Worm (Caenorhabditis elegans) whole organism, L1 larva: ENCODE measurements around the gene oig-2.
"Not testable (repeated sequence)": the region's sequence is repeated elsewhere in the genome, so short reads cannot be mapped to it uniquely, and the experiment has no call there.

Experiments used
- C34B4.2 ChIP-seq: sonication (generic microtip); optimal IDR thresholded peaks from 2 replicates; lab custom pipeline; 2017; ENCODE audit warnings: mild to moderate bottlenecking, missing genetic modification characterization, missing compliant biosample characterization
- Y116A8C.19 ChIP-seq: sonication (generic microtip); optimal IDR thresholded peaks from 2 replicates; lab custom pipeline; 2016; ENCODE audit warnings: missing compliant biosample characterization, missing genetic modification characterization, borderline replicate concordance
- blmp-1 ChIP-seq: fragments of 150-350 bp; optimal IDR thresholded peaks from 2 replicates; lab custom pipeline; 2014; ENCODE audit warnings: missing biosample characterization, missing genetic modification characterization
- ceh-63 ChIP-seq: fragments of 200-800 bp; sonication (Bioruptor generic); optimal IDR thresholded peaks from 2 replicates; lab custom pipeline; 2018; ENCODE audit warnings: mild to moderate bottlenecking, missing genetic modification characterization, missing compliant biosample characterization
- ceh-90 ChIP-seq: sonication (generic microtip); optimal IDR thresholded peaks from 2 replicates; lab custom pipeline; 2016; ENCODE audit warnings: missing genetic modification characterization, missing compliant biosample characterization
- efl-1 ChIP-seq, 4 experiments: fragments of 150-350 bp; optimal IDR thresholded peaks in 3 of 4; peaks in 1 of 4; 1 replicate in 1 of 4; 2 replicates in 3 of 4; lab custom pipeline; 2014; ENCODE audit warnings: missing biosample characterization in 2 of 4, missing genetic modification characterization in 2 of 4, missing genetic modification reagents in 2 of 4
- efl-3 ChIP-seq: fragments of 200-800 bp; sonication (Bioruptor generic); optimal IDR thresholded peaks from 2 replicates; lab custom pipeline; 2018; ENCODE audit warnings: mild to moderate bottlenecking, missing genetic modification characterization, missing compliant biosample characterization
- fkh-4 ChIP-seq: sonication (generic microtip); optimal IDR thresholded peaks from 2 replicates; lab custom pipeline; 2016; ENCODE audit warnings: missing compliant biosample characterization, missing genetic modification characterization, borderline replicate concordance
- irx-1 ChIP-seq: sonication (generic microtip); optimal IDR thresholded peaks from 2 replicates; lab custom pipeline; 2016; ENCODE audit warnings: missing genetic modification characterization, missing compliant biosample characterization
- lin-14 ChIP-seq: fragments of 200-800 bp; sonication (Bioruptor generic); optimal IDR thresholded peaks from 2 replicates; lab custom pipeline; 2018; ENCODE audit warnings: mild to moderate bottlenecking, missing genetic modification characterization, moderate library complexity, missing compliant biosample characterization
- lin-39 ChIP-seq: fragments of 150-350 bp; optimal IDR thresholded peaks from 2 replicates; lab custom pipeline; 2014; ENCODE audit warnings: missing biosample characterization, missing genetic modification reagents, missing genetic modification characterization
- mdl-1 ChIP-seq, 2 experiments: fragments of 150-350 bp; optimal IDR thresholded peaks; 2 replicates each; lab custom pipeline; 2014 to 2017; ENCODE audit warnings: missing biosample characterization in 2 of 2, missing genetic modification characterization in 2 of 2, inconsistent platforms in 1 of 2
- nhr-19 ChIP-seq: fragments of 200-800 bp; sonication (Bioruptor generic); conservative IDR thresholded peaks from 2 replicates; pipeline ENCODE4 v1.3.6; 2022; ENCODE audit warnings: missing genetic modification characterization, missing compliant biosample characterization
- nhr-20 ChIP-seq: sonication (generic microtip); optimal IDR thresholded peaks from 2 replicates; lab custom pipeline; 2016; ENCODE audit warnings: mild to moderate bottlenecking, missing genetic modification characterization, missing compliant biosample characterization
- nhr-237 ChIP-seq: fragments of 150-350 bp; optimal IDR thresholded peaks from 2 replicates; lab custom pipeline; 2014; ENCODE audit warnings: missing biosample characterization, missing genetic modification characterization
- nhr-47 ChIP-seq: sonication (generic microtip); optimal IDR thresholded peaks from 2 replicates; lab custom pipeline; 2016; ENCODE audit warnings: mild to moderate bottlenecking, missing genetic modification characterization, moderate library complexity, missing compliant biosample characterization
- nhr-71 ChIP-seq: sonication (generic microtip); optimal IDR thresholded peaks from 2 replicates; lab custom pipeline; 2016; ENCODE audit warnings: mild to moderate bottlenecking, missing genetic modification characterization, moderate library complexity, missing compliant biosample characterization
- nhr-76 ChIP-seq: sonication (generic microtip); optimal IDR thresholded peaks from 2 replicates; lab custom pipeline; 2017; ENCODE audit warnings: missing biosample characterization, missing genetic modification characterization
- nhr-77 ChIP-seq: fragments of 150-350 bp; optimal IDR thresholded peaks from 2 replicates; lab custom pipeline; 2014; ENCODE audit warnings: missing biosample characterization, missing genetic modification characterization
- nhr-84 ChIP-seq: sonication (generic microtip); optimal IDR thresholded peaks from 2 replicates; lab custom pipeline; 2017; ENCODE audit warnings: missing biosample characterization, missing genetic modification characterization
- pag-3 ChIP-seq: sonication (generic microtip); optimal IDR thresholded peaks from 2 replicates; lab custom pipeline; 2017; ENCODE audit warnings: missing genetic modification characterization, mild to moderate bottlenecking, missing compliant biosample characterization, antibody characterized with exemption, borderline replicate concordance; ENCODE audit not compliant: insufficient read depth
- rnt-1 ChIP-seq: sonication (generic microtip); optimal IDR thresholded peaks from 2 replicates; lab custom pipeline; 2016; ENCODE audit warnings: mild to moderate bottlenecking, missing genetic modification characterization, moderate library complexity, missing compliant biosample characterization
- snpc-4 ChIP-seq: fragments of 150-350 bp; optimal IDR thresholded peaks from 2 replicates; lab custom pipeline; 2014; ENCODE audit warnings: missing biosample characterization, missing genetic modification characterization
- sox-4 ChIP-seq: sonication (generic microtip); optimal IDR thresholded peaks from 2 replicates; lab custom pipeline; 2016; ENCODE audit warnings: missing genetic modification characterization, missing compliant biosample characterization
- swsn-7 ChIP-seq: sonication (generic microtip); optimal IDR thresholded peaks from 2 replicates; lab custom pipeline; 2016; ENCODE audit warnings: missing genetic modification characterization, missing compliant biosample characterization
- tbx-2 ChIP-seq: sonication (generic microtip); optimal IDR thresholded peaks from 2 replicates; lab custom pipeline; 2016; ENCODE audit warnings: missing genetic modification characterization, missing compliant biosample characterization
- unc-98 ChIP-seq: fragments of 200-800 bp; sonication (Bioruptor generic); IDR thresholded peaks from 2 replicates; pipeline ENCODE4 v1.3.6; 2022; ENCODE audit warnings: missing genetic modification characterization, missing compliant biosample characterization
- ztf-11 ChIP-seq, 2 experiments: sonication (generic microtip); optimal IDR thresholded peaks; 2 replicates each; lab custom pipeline; 2016 to 2017; ENCODE audit warnings: missing genetic modification characterization in 2 of 2, missing biosample characterization in 1 of 2, missing compliant biosample characterization in 1 of 2

The oig-2 gene

DNA sequence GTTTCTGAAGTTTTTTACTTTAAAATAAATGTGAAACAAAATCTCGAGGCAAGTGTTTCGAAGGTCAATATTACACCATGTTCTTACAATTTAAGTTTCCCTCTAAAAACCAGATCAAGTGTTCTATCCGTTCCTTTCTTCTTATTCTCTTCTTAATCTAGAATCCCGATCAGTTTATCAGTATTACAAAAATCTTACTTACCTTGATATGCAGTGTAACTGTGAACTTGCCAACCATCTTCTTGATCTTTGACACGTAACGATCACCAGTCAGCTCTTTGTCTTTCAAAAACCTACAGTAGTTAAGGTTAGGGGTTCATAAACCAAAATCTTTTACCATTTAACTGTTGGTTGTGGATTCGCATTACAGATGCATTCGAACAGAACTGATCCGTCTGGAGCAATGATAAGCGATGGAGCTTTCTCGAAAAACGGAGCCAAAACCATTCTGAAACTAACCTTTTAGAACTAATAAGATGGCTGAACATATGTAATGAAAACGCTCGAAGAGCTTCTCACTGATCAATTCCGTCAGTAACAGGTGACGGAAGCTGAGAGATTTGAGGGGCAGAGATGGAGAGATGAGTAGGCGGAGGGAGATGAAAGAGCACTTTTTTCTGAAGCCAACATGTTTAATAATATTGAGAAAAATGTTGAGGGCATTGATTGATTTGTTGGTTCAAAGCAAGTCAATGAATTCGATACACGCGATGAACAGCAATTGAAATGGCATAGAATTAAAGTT is at the start of gene oig-2:
oig-2 (minus strand) TSS at position 448 of the 745 bp plus-strand sequence.
- TF ChIP-seq nhr-71 (tag; lab: Kevin White, UChicago) (peak; percentile 0), nhr-237 (tag; lab: Kevin White, UChicago) (no peak), swsn-7 (tag; lab: Kevin White, UChicago) (no peak), sox-4 (no peak), nhr-47 (tag; lab: Kevin White, UChicago) (no peak), nhr-19 (GFP tag; lab: Robert Waterston, UW) (peak; percentile 35), lin-14 (peak; percentile 30), efl-1 (optimal IDR thresholded peaks at IDR 0.05; lab: Kevin White, UChicago) (no peak), efl-1 (GFP tag; optimal IDR thresholded peaks at IDR 0.05 in 1 of 2; lab: Kevin White, UChicago) (peak in 1 of 2 experiments; percentile 55), rnt-1 (tag; lab: Kevin White, UChicago) (peak; percentile 49), C34B4.2 (no peak), efl-3 (GFP tag; lab: Kevin White, UChicago) (no peak), ztf-11 (tag; optimal IDR thresholded peaks at IDR 0.05; lab: Kevin White, UChicago) (no peak), nhr-77 (tag; lab: Kevin White, UChicago) (no peak), lin-39 (no peak)

DNA sequence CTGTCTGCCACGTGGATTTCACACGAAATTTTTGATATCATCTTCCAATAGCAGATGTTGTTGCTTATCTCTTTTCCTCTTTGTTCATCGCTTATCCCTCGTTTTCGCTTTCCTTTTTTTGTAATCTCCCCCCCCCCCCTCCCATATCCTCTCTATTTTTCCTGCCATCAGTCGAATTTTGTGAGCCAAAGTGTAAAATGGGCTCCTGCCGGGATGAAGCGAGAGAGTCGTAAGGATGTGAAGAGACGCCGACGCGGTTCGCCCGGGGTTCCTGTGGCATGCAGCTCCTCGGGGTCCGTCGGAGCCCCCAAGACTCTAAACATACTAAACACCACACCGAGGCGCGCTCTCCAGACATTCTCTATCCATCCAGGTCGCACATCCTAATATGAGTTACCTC is 48.6 kb upstream of the oig-2 start, which contains the start of gene zyx-1:
zyx-1 (plus strand) TSS at position 331 of the 400 bp plus-strand sequence.
- peak; percentile 37 for TF ChIP-seq rnt-1 (tag; lab: Kevin White, UChicago)
- peak; percentile 79 for TF ChIP-seq pag-3 (tag; lab: Kevin White, UChicago)
- TF ChIP-seq efl-1 (optimal IDR thresholded peaks at IDR 0.05; lab: Kevin White, UChicago), result no peak
- peak in 1 of 2 experiments; percentile 64 for TF ChIP-seq efl-1 (GFP tag; optimal IDR thresholded peaks at IDR 0.05 in 1 of 2; lab: Kevin White, UChicago)
- TF ChIP-seq tbx-2 (tag; lab: Kevin White, UChicago), result no peak
- TF ChIP-seq lin-14, result peak; percentile 65

DNA sequence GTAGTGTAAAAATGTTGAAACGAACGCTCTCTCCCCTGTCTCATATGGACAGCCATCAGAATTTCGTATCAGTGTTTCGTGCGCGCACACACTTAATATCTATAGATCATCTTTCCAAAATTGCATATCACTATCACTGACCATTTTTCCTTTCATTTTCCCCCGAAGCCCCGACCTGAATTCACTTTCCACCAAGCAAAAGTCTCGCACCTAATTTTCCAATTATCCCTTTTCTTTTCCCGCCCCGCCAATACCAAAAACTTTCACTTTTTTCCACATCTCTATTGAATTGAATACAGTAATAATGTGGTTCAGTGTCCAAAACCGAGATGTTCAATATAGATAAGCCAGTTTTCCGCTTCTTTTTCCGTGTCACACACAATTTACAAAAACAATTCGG is 45.5 kb upstream of the oig-2 start:
- no peak for TF ChIP-seq nhr-77 (tag; lab: Kevin White, UChicago)
- TF ChIP-seq Y116A8C.19 (tag; lab: Kevin White, UChicago), result no peak
- TF ChIP-seq nhr-76 (tag; lab: Kevin White, UChicago), result no peak
- peak; percentile 98 for TF ChIP-seq blmp-1 (tag; lab: Kevin White, UChicago)
- no peak for TF ChIP-seq irx-1 (tag; lab: Kevin White, UChicago)
- no peak for TF ChIP-seq unc-98 (GFP tag; lab: Robert Waterston, UW)

DNA sequence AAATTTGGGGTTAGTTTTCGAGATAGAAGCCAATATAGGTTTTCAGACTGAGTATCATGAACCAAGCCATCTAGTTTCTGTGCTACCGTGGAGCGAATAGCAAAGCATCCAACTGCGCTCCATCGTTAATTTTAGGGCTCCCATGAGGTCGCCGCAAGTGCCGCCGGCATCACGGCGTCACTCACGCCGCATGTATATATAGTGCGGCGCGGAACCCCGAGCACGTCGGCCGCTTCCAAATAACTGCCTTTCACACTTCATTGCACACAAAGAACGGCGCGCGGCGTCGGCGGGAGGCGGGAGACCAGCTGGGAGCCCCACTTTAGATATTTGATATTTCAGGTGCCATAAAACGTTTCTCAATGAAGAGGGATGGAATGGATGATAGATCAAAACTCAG is 42.1 kb upstream of the oig-2 start:
- TF ChIP-seq nhr-20 (tag; lab: Kevin White, UChicago) (no peak), snpc-4 (tag; lab: Kevin White, UChicago) (peak; percentile 47)

DNA sequence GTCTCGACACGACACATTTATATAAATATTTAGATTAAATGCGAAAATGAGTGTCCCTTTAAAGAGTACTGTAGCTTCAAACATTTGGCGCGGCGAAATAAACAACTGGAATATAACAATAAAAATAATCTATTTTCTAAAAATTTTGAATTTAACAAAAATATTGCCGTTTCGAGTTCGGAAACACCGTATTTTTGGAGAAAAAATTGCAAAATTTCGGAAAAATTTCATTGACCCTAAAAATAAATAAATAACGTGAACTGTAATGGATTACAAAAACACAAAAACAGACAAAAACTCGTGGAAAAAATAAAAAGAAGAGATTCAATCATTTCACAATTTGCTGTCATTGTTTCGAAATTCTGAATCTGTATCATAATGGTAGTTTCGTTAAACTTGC is 39.6 kb upstream of the oig-2 start, which contains the start of gene F42G4.2:
F42G4.2 (plus strand) TSS at position 301 of the 400 bp plus-strand sequence.
- not testable (repeated sequence) for TF ChIP-seq ceh-63 (GFP tag; lab: Kevin White, UChicago); mdl-1 (tag; optimal IDR thresholded peaks at IDR 0.05; lab: Kevin White, UChicago); nhr-84 (tag; lab: Kevin White, UChicago)
- TF ChIP-seq, all 84 proteins: peak for 0; not testable (repeated sequence) for 84

DNA sequence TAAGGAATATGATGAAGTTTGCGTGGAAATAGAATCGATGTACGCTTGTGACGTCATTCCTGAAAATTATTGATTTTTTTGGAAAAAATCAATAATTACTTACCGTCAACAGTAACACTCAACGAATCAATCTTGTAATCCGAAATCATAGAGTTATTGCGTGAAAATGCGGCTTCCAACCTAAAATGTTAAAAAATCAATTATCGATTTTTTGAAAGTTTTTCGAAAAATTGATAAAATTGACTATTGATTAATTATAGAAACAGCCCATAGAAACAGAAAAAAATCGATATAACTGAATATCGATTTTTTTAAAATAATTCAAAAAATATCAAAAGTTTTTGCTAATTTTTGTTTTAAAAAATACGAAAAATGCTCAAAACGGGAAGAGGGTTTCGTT is 39.1 kb upstream of the oig-2 start, which contains the start of gene F42G4.7:
F42G4.7 (minus strand) TSS at position 185 of the 400 bp plus-strand sequence.
- not testable (repeated sequence) for TF ChIP-seq nhr-237, fkh-4, ceh-90 (tag; lab: Kevin White, UChicago)
